Worm (Caenorhabditis elegans) whole organism, L4/young adult: Measurements from ENCODE around the gene F07E5.7.
"Not testable (repeated sequence)": the region's sequence is repeated elsewhere in the genome, so short reads cannot be mapped to it uniquely, and the experiment has no call there.

Experiments used
- W03F9.2 ChIP-seq: fragments of 150-350 bp; optimal IDR thresholded peaks from 2 replicates; lab custom pipeline; 2014; ENCODE audit warnings: missing biosample characterization, missing genetic modification characterization
- dao-5 ChIP-seq: sonication (generic microtip); optimal IDR thresholded peaks from 2 replicates; lab custom pipeline; 2016; ENCODE audit warnings: missing genotype, missing genetic modification characterization, moderate library complexity, missing compliant biosample characterization
- him-1 ChIP-seq: sonication (generic microtip); optimal IDR thresholded peaks from 2 replicates; lab custom pipeline; 2016; ENCODE audit warnings: missing genotype, missing genetic modification reagents, missing genetic modification characterization, missing compliant biosample characterization

F07E5.7 gene

DNA sequence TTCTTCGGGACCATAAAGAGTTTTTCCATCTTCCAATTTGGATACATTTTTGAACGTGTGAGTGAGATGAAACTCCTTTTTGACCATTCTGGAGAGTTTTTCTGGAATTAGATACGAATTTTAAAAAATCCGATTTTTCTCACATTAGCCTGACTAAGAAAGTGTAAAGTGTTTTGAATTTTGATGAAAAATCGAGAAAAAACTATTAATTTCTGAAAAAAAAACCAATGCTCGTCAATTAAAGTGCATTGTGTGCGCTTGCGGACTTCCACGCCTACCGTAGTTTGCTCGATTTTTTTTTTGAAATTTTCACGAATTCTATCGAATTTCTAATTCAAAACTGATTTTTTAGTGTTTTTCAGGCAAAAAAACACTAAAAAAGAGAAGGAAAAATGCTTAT is 42.6 kb downstream of the F07E5.7 start, which contains the start of gene bath-1:
TSS of gene bath-1 (minus strand) at position 101 of the 400 bp plus-strand sequence.
- TF ChIP-seq W03F9.2 (no peak), him-1 (tag; lab: Kevin White, UChicago) (no peak), dao-5 (tag; lab: Kevin White, UChicago) (no peak)

DNA sequence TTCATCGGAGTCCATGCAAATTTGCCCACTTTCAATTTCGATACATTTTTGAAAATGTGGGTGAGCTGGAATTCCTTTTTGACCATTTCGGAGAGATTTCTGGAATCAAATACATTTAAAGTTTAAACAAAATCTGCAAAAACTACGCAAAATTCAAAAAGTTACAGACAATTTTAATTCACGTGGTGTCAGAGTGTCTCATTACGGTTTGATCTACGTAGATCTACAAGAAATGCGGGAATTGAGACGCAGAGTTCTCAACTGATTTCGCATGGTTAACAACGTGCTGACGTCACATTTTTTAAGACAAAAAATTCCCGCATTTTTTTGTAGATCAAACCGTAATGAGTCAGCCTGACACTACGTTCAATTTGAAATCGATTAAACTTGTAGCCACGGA is 44.8 kb downstream of the F07E5.7 start, which contains the start of gene bath-21:
TSS of gene bath-21 (minus strand) at position 101 of the 400 bp plus-strand sequence.
- TF ChIP-seq W03F9.2 (no peak), dao-5 (tag; lab: Kevin White, UChicago) (no peak), him-1 (tag; lab: Kevin White, UChicago) (no peak)

DNA sequence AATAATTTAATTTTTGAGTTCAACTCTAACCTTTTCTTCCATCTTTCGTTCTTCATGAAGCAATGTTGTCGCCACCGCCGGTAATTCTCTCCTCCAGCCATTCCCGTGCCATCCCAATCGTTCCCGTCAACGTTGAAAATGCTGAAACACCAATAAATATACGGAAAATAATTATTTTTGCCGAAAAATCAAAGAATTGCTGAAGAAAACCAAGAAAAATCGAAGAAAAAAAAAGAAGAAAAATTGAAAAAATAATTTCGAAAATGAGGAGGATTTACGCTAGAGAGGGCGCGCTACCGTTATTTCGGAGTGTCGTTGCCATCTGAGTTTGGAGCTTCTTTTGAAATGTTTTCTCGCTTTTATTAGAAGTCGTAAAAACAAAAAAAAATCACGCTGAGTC is 47.8 kb downstream of the F07E5.7 start, which contains the start of gene cya-2:
TSS of gene cya-2 (minus strand) at position 101 of the 400 bp plus-strand sequence.
- TF ChIP-seq him-1 (tag; lab: Kevin White, UChicago); dao-5 (tag; lab: Kevin White, UChicago); W03F9.2: not testable (repeated sequence)
